Fruit fly (Drosophila melanogaster): ENCODE data around the gene MTPAP.

Gene MTPAP

dm6 chrX:1375265-1375958 is 26.3 kb upstream of the MTPAP start, which contains the start of gene AMPKalpha:
Gene AMPKalpha (plus strand): TSS chrX:1375536.
- TF ChIP-seq usp (GFP tag; optimal IDR thresholded peaks at IDR 0.05): no peak
- TF ChIP-seq psq (optimal IDR thresholded peaks at IDR 0.05): no peak
- TF ChIP-seq CG8478 (optimal IDR thresholded peaks at IDR 0.05): no peak
- no peak for TF ChIP-seq Dll (optimal IDR thresholded peaks at IDR 0.05)
- TF ChIP-seq pan (optimal IDR thresholded peaks at IDR 0.05): no peak
- TF ChIP-seq EcR (GFP tag; optimal IDR thresholded peaks at IDR 0.05): no peak

dm6 chrX:1372667-1373066 is 23.5 kb upstream of the MTPAP start:
- no peak for TF ChIP-seq pan (optimal IDR thresholded peaks at IDR 0.05)
- TF ChIP-seq usp (GFP tag; optimal IDR thresholded peaks at IDR 0.05): no peak
- TF ChIP-seq Dll (optimal IDR thresholded peaks at IDR 0.05): no peak
- TF ChIP-seq EcR (GFP tag; optimal IDR thresholded peaks at IDR 0.05): no peak
- TF ChIP-seq psq (optimal IDR thresholded peaks at IDR 0.05): no peak
- no peak for TF ChIP-seq CG8478 (optimal IDR thresholded peaks at IDR 0.05)

dm6 chrX:1370104-1370802 is 21.1 kb upstream of the MTPAP start, which contains the start of gene ssx:
Gene ssx (plus strand): TSS chrX:1370580.
- TF ChIP-seq Dll (optimal IDR thresholded peaks at IDR 0.05): no peak
- no peak for TF ChIP-seq pan (optimal IDR thresholded peaks at IDR 0.05)
- no peak for TF ChIP-seq usp (GFP tag; optimal IDR thresholded peaks at IDR 0.05)
- no peak for TF ChIP-seq EcR (GFP tag; optimal IDR thresholded peaks at IDR 0.05)
- no peak for TF ChIP-seq psq (optimal IDR thresholded peaks at IDR 0.05)

dm6 chrX:1368949-1369348 is 19.8 kb upstream of the MTPAP start, which contains the start of gene CG14770:
Gene CG14770 (plus strand): TSS chrX:1369249.
- TF ChIP-seq Dll (optimal IDR thresholded peaks at IDR 0.05): no peak
- no peak for TF ChIP-seq usp (GFP tag; optimal IDR thresholded peaks at IDR 0.05)
- TF ChIP-seq CG8478 (optimal IDR thresholded peaks at IDR 0.05): no peak
- TF ChIP-seq pan (optimal IDR thresholded peaks at IDR 0.05): no peak
- no peak for TF ChIP-seq EcR (GFP tag; optimal IDR thresholded peaks at IDR 0.05)
- TF ChIP-seq psq (optimal IDR thresholded peaks at IDR 0.05): no peak

- no peak for TF ChIP-seq Dll (optimal IDR thresholded peaks at IDR 0.05)
- TF ChIP-seq pan (optimal IDR thresholded peaks at IDR 0.05): no peak
- no peak for TF ChIP-seq CG8478 (optimal IDR thresholded peaks at IDR 0.05)
- no peak for TF ChIP-seq psq (optimal IDR thresholded peaks at IDR 0.05)
- no peak for TF ChIP-seq usp (GFP tag; optimal IDR thresholded peaks at IDR 0.05)
- TF ChIP-seq EcR (GFP tag; optimal IDR thresholded peaks at IDR 0.05): no peak
These were observed 8.3 kb upstream of the MTPAP start, which contains the start of gene png for dm6 chrX:1357501-1357900. Gene png (minus strand): TSS chrX:1357601.

- no peak for TF ChIP-seq Dll (optimal IDR thresholded peaks at IDR 0.05)
- no peak for TF ChIP-seq psq (optimal IDR thresholded peaks at IDR 0.05)
- TF ChIP-seq pan (optimal IDR thresholded peaks at IDR 0.05): no peak
- no peak for TF ChIP-seq usp (GFP tag; optimal IDR thresholded peaks at IDR 0.05)
These were observed 4.4 kb upstream of the MTPAP start, which contains the start of the genes CG12773 and CG11417 for dm6 chrX:1353322-1354212. Gene CG12773 (minus strand): TSS chrX:1353981. Gene CG11417 (plus strand): TSS chrX:1354014.

- TF ChIP-seq EcR (GFP tag; optimal IDR thresholded peaks at IDR 0.05) (no peak), usp (GFP tag; optimal IDR thresholded peaks at IDR 0.05) (no peak), psq (optimal IDR thresholded peaks at IDR 0.05) (no peak), CG8478 (optimal IDR thresholded peaks at IDR 0.05) (no peak), Dll (optimal IDR thresholded peaks at IDR 0.05) (no peak), pan (optimal IDR thresholded peaks at IDR 0.05) (no peak)
These were observed 2.3 kb downstream of the MTPAP start for dm6 chrX:1346833-1347232.

dm6 chrX:1346256-1346655 is 2.9 kb downstream of the MTPAP start, which contains the start of gene Tsp2A:
Gene Tsp2A (plus strand): TSS chrX:1346553.
- TF ChIP-seq CG8478 (optimal IDR thresholded peaks at IDR 0.05) (no peak), usp (GFP tag; optimal IDR thresholded peaks at IDR 0.05) (no peak), pan (optimal IDR thresholded peaks at IDR 0.05) (no peak), EcR (GFP tag; optimal IDR thresholded peaks at IDR 0.05) (no peak), psq (optimal IDR thresholded peaks at IDR 0.05) (no peak), Dll (optimal IDR thresholded peaks at IDR 0.05) (no peak)

- TF ChIP-seq Dll (optimal IDR thresholded peaks at IDR 0.05) (no peak), EcR (GFP tag; optimal IDR thresholded peaks at IDR 0.05) (no peak), psq (optimal IDR thresholded peaks at IDR 0.05) (no peak), usp (GFP tag; optimal IDR thresholded peaks at IDR 0.05) (no peak), CG8478 (optimal IDR thresholded peaks at IDR 0.05) (no peak), pan (optimal IDR thresholded peaks at IDR 0.05) (no peak)
These were observed 7.2 kb downstream of the MTPAP start, which contains the start of gene Naa30A for dm6 chrX:1341944-1342392. Gene Naa30A (plus strand): TSS chrX:1342106.

- TF ChIP-seq pan (optimal IDR thresholded peaks at IDR 0.05) (no peak), usp (GFP tag; optimal IDR thresholded peaks at IDR 0.05) (no peak), Dll (optimal IDR thresholded peaks at IDR 0.05) (no peak), CG8478 (optimal IDR thresholded peaks at IDR 0.05) (no peak), EcR (GFP tag; optimal IDR thresholded peaks at IDR 0.05) (no peak), psq (optimal IDR thresholded peaks at IDR 0.05) (no peak)
These were observed 7.6 kb downstream of the MTPAP start, which contains the start of gene CG11409 for dm6 chrX:1341528-1341927. Gene CG11409 (minus strand): TSS chrX:1341587.

- TF ChIP-seq usp (GFP tag; optimal IDR thresholded peaks at IDR 0.05): no peak
- TF ChIP-seq CG8478 (optimal IDR thresholded peaks at IDR 0.05): no peak
- no peak for TF ChIP-seq psq (optimal IDR thresholded peaks at IDR 0.05)
- TF ChIP-seq EcR (GFP tag; optimal IDR thresholded peaks at IDR 0.05): no peak
- no peak for TF ChIP-seq Dll (optimal IDR thresholded peaks at IDR 0.05)
- TF ChIP-seq pan (optimal IDR thresholded peaks at IDR 0.05): no peak
These were observed 11.2 kb downstream of the MTPAP start for dm6 chrX:1337998-1338397.

Measured in whole organism.